Comparison of ENCODE assay signal across 1 worm cellular context in the genomic region with DNA sequence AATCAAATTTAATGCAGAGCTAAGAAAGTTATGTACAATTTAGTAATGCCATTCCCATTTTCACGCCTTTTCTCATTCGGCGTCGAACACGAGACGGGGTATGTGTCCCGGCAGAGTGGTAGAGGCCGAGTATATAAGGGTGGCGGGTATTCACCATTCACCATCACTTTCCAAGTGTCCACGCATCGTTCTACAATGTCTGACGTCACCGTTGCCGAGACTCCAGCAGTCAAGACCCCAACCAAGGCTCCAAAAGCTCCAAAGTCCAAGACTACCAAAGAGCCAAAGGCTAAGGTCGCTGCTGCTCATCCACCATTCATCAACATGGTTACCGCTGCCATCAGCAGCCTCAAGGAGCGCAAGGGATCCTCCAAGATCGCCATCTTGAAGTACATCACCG.
TF ChIP-seq lines count a peak whose summit lies in the region.

A gene (plus strand): TSS at position 160 of the 400 bp plus-strand sequence.

TF ChIP-seq in whole organism, L1 larva, 84 proteins besides CTCF, POLR2A, EP300 and RAD21 (continued from another document):
- TF ChIP-seq pag-3 (tag; optimal IDR thresholded peaks at IDR 0.05; lab: Kevin White, UChicago; ENCODE audit: borderline replicate concordance, insufficient read depth) (no peak), blmp-1 (tag; optimal IDR thresholded peaks at IDR 0.05; lab: Kevin White, UChicago) (no peak), nhr-20 (tag; optimal IDR thresholded peaks at IDR 0.05; lab: Kevin White, UChicago) (no peak), ets-5 (GFP tag; IDR thresholded peaks at IDR 0.05; lab: Robert Waterston, UW) (no peak), nhr-85 (tag; lab: Kevin White, UChicago) (no peak), fkh-4 (tag; optimal IDR thresholded peaks at IDR 0.05; lab: Kevin White, UChicago; ENCODE audit: borderline replicate concordance) (no peak), lin-15B (tag; optimal IDR thresholded peaks at IDR 0.05; lab: Kevin White, UChicago) (no peak), nhr-28 (tag; optimal IDR thresholded peaks at IDR 0.05; lab: Kevin White, UChicago) (no peak), F16B12.6 (tag; optimal IDR thresholded peaks at IDR 0.05; lab: Kevin White, UChicago) (no peak), sox-4 (tag; optimal IDR thresholded peaks at IDR 0.05; lab: Kevin White, UChicago) (no peak), nhr-77 (tag; optimal IDR thresholded peaks at IDR 0.05; lab: Kevin White, UChicago) (no peak), fkh-10 (GFP tag; optimal IDR thresholded peaks at IDR 0.05; lab: Kevin White, UChicago) (no peak), grh-1 (GFP tag; IDR thresholded peaks at IDR 0.05; lab: Robert Waterston, UW) (0 out of 2 replicates have a peak, but pooled peaks have one; percentile 31), lin-14 (GFP tag; optimal IDR thresholded peaks at IDR 0.05; lab: Kevin White, UChicago) (no peak), unc-130 (tag; optimal IDR thresholded peaks at IDR 0.05; lab: Kevin White, UChicago) (no peak), lsy-2 (tag; optimal IDR thresholded peaks at IDR 0.05; lab: Kevin White, UChicago) (no peak), lin-39 (tag; optimal IDR thresholded peaks at IDR 0.05; lab: Kevin White, UChicago) (no peak), tbx-2 (tag; optimal IDR thresholded peaks at IDR 0.05; lab: Kevin White, UChicago) (no peak), aha-1 (tag; optimal IDR thresholded peaks at IDR 0.05; lab: Kevin White, UChicago) (no peak), nhr-12 (tag; optimal IDR thresholded peaks at IDR 0.05; lab: Kevin White, UChicago) (no peak), efl-1 (optimal IDR thresholded peaks at IDR 0.05; lab: Kevin White, UChicago) (peak in 1 of 2 experiments; percentile 23), efl-1 (GFP tag; optimal IDR thresholded peaks at IDR 0.05 in 1 of 2; lab: Kevin White, UChicago) (no peak), ceh-90 (tag; optimal IDR thresholded peaks at IDR 0.05; lab: Kevin White, UChicago) (no peak), Y116A8C.19 (tag; optimal IDR thresholded peaks at IDR 0.05; lab: Kevin White, UChicago; ENCODE audit: borderline replicate concordance) (no peak), hlh-17 (GFP tag; optimal IDR thresholded peaks at IDR 0.05; lab: Kevin White, UChicago; ENCODE audit: borderline replicate concordance) (no peak), skn-1 (tag; optimal IDR thresholded peaks at IDR 0.05; lab: Kevin White, UChicago) (no peak), zip-4 (GFP tag; optimal IDR thresholded peaks at IDR 0.05; lab: Kevin White, UChicago) (no peak), pqm-1 (tag; optimal IDR thresholded peaks at IDR 0.05; lab: Kevin White, UChicago) (no peak), ztf-11 (tag; optimal IDR thresholded peaks at IDR 0.05; lab: Kevin White, UChicago) (peak in 1 of 2 experiments; percentile 4), ceh-82 (tag; optimal IDR thresholded peaks at IDR 0.05; lab: Kevin White, UChicago) (peak in 1 of 3 experiments; percentile 44), nhr-76 (tag; optimal IDR thresholded peaks at IDR 0.05; lab: Kevin White, UChicago) (no peak), jun-1 (tag; optimal IDR thresholded peaks at IDR 0.05; lab: Kevin White, UChicago) (no peak), nhr-237 (tag; optimal IDR thresholded peaks at IDR 0.05; lab: Kevin White, UChicago) (no peak), C04F5.9 (tag; optimal IDR thresholded peaks at IDR 0.05; lab: Kevin White, UChicago) (no peak), mab-9 (GFP tag; IDR thresholded peaks at IDR 0.05; lab: Robert Waterston, UW) (no peak), mef-2 (tag; optimal IDR thresholded peaks at IDR 0.05; lab: Kevin White, UChicago) (no peak), nhr-90 (tag; optimal IDR thresholded peaks at IDR 0.05; lab: Kevin White, UChicago; ENCODE audit: poor library complexity) (no peak), snpc-4 (tag; optimal IDR thresholded peaks at IDR 0.05; lab: Kevin White, UChicago) (no peak), tlp-1 (tag; optimal IDR thresholded peaks at IDR 0.05; lab: Kevin White, UChicago) (no peak), dpl-1 (GFP tag; optimal IDR thresholded peaks at IDR 0.05; lab: Kevin White, UChicago) (peak in 1 of 3 experiments; percentile 13), hlh-4 (tag; optimal IDR thresholded peaks at IDR 0.05; lab: Kevin White, UChicago) (no peak), unc-62 (GFP tag; optimal IDR thresholded peaks at IDR 0.05; lab: Kevin White, UChicago) (no peak), C16A3.4 (tag; optimal IDR thresholded peaks at IDR 0.05; lab: Kevin White, UChicago) (peak; percentile 4), xbp-1 (tag; optimal IDR thresholded peaks at IDR 0.05; lab: Kevin White, UChicago) (no peak), sup-37 (GFP tag; optimal IDR thresholded peaks at IDR 0.05; lab: Kevin White, UChicago) (no peak), nhr-84 (tag; optimal IDR thresholded peaks at IDR 0.05; lab: Kevin White, UChicago) (no peak), unc-30 (tag; optimal IDR thresholded peaks at IDR 0.05; lab: Kevin White, UChicago) (no peak), nhr-71 (tag; optimal IDR thresholded peaks at IDR 0.05; lab: Kevin White, UChicago) (peak; percentile 17), ama-1 (optimal IDR thresholded peaks at IDR 0.05; lab: Kevin White, UChicago) (no peak), egl-27 (tag; optimal IDR thresholded peaks at IDR 0.05; lab: Kevin White, UChicago) (no peak), snu-23 (GFP tag; optimal IDR thresholded peaks at IDR 0.05; lab: Kevin White, UChicago) (no peak), pax-3 (tag; optimal IDR thresholded peaks at IDR 0.05; lab: Kevin White, UChicago) (no peak)
